Worm (Caenorhabditis elegans): Measurements from ENCODE around the gene K08E5.1.

DNA sequence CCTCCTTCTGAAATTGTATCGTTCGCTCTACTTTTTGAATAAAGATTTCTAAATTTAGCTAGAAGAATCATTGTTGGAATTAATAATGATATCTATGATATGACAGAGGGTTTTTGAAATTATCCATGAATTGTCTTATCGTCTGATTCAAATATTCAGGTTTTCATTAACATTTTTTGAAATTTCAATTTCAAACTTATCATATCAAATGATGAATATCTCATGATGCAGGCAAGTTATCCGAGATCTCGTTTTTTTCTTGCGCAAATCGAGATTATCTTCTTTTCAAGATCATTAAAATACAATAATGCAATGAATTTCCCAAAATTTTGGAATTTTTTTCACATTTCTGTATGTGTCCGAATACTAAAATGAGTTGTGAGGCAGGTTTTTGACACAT is 48.6 kb downstream of the K08E5.1 start, which contains the start of gene spop-1:
- TF ChIP-seq hlh-8 (tag; optimal IDR thresholded peaks at IDR 0.05) (no peak), tbx-2 (tag; optimal IDR thresholded peaks at IDR 0.05) (no peak), ceh-24 (tag; optimal IDR thresholded peaks at IDR 0.05) (no peak), fkh-6 (tag; optimal IDR thresholded peaks at IDR 0.05) (no peak), nhr-11 (tag; optimal IDR thresholded peaks at IDR 0.05) (no peak), dve-1 (tag; optimal IDR thresholded peaks at IDR 0.05) (no peak), sox-4 (tag; optimal IDR thresholded peaks at IDR 0.05) (no peak), sdc-2 (tag; optimal IDR thresholded peaks at IDR 0.05) (no peak), F13H6.1 (tag; optimal IDR thresholded peaks at IDR 0.05) (no peak), unc-86 (tag; optimal IDR thresholded peaks at IDR 0.05) (no peak)
